Worm (Caenorhabditis elegans) whole organism, early embryonic: ENCODE data around the gene fbxa-143.

ENCODE experiments used
- B0310.2 ChIP-seq: sonication (generic microtip); optimal IDR thresholded peaks from 2 replicates; lab custom pipeline; 2016; ENCODE audit warnings: mild to moderate bottlenecking, missing genetic modification characterization, missing compliant biosample characterization
- F13C5.2 ChIP-seq: sonication (generic microtip); optimal IDR thresholded peaks from 2 replicates; lab custom pipeline; 2017; ENCODE audit warnings: mild to moderate bottlenecking, missing genetic modification characterization, inconsistent platforms, missing compliant biosample characterization
- aly-1 ChIP-seq: sonication (generic microtip); optimal IDR thresholded peaks from 2 replicates; lab custom pipeline; 2016; ENCODE audit warnings: missing genetic modification characterization, missing compliant biosample characterization
- ama-1 ChIP-seq: fragments of 150-350 bp; optimal IDR thresholded peaks from 2 replicates; lab custom pipeline; 2014
- ceh-13 ChIP-seq: fragments of 200-800 bp; sonication (Bioruptor generic); optimal IDR thresholded peaks from 2 replicates; lab custom pipeline; 2018; ENCODE audit warnings: mild to moderate bottlenecking, missing genetic modification characterization, missing compliant biosample characterization
- ceh-36 ChIP-seq: sonication (generic microtip); optimal IDR thresholded peaks from 2 replicates; lab custom pipeline; 2016; ENCODE audit warnings: missing genetic modification characterization, inconsistent platforms, missing compliant biosample characterization
- ets-7 ChIP-seq: sonication (generic microtip); optimal IDR thresholded peaks from 2 replicates; lab custom pipeline; 2016; ENCODE audit warnings: missing genotype, missing genetic modification characterization, missing compliant biosample characterization
- flt-1 ChIP-seq: fragments of 200-800 bp; sonication (Bioruptor generic); IDR thresholded peaks from 2 replicates; pipeline ENCODE4 v1.3.6; 2022; ENCODE audit warnings: missing genetic modification characterization, missing compliant biosample characterization
- hmbx-1 ChIP-seq: sonication (generic microtip); optimal IDR thresholded peaks from 2 replicates; lab custom pipeline; 2016; ENCODE audit warnings: mild to moderate bottlenecking, missing genetic modification characterization, missing compliant biosample characterization
- pes-1 ChIP-seq: fragments of 200-800 bp; sonication (Bioruptor generic); IDR thresholded peaks from 2 replicates; pipeline ENCODE4 v1.3.6; 2022; ENCODE audit warnings: missing genetic modification reagents, missing genetic modification characterization, missing compliant biosample characterization
- scrt-1 ChIP-seq: fragments of 200-800 bp; sonication (Bioruptor generic); IDR thresholded peaks from 2 replicates; pipeline ENCODE4 v1.3.6; 2022; ENCODE audit warnings: missing genetic modification characterization, missing compliant biosample characterization
- tbx-11 ChIP-seq: fragments of 200-800 bp; sonication (Bioruptor generic); IDR thresholded peaks from 2 replicates; pipeline ENCODE4 v1.3.6; 2022; ENCODE audit warnings: missing genetic modification characterization, missing compliant biosample characterization
- tbx-37 ChIP-seq: fragments of 200-800 bp; sonication (Bioruptor generic); conservative IDR thresholded peaks from 2 replicates; pipeline ENCODE4 v1.3.6; 2022; ENCODE audit warnings: missing genetic modification reagents, missing genetic modification characterization, missing compliant biosample characterization
- tra-4 ChIP-seq: sonication (generic microtip); optimal IDR thresholded peaks from 2 replicates; lab custom pipeline; 2017; ENCODE audit warnings: missing genetic modification characterization, missing compliant biosample characterization

ce11 chrV:16090685-16091084 is 36.6 kb downstream of the fbxa-143 start, which contains the start of gene F22B8.3:
- TF ChIP-seq ama-1 (lab: Kevin White, UChicago) (no peak), flt-1 (GFP tag; lab: Robert Waterston, UW) (no peak), ceh-36 (no peak), ets-7 (tag; lab: Kevin White, UChicago) (no peak), tbx-11 (no peak), scrt-1 (GFP tag; lab: Robert Waterston, UW) (no peak), tbx-37 (GFP tag; lab: Robert Waterston, UW) (no peak), pes-1 (GFP tag; lab: Robert Waterston, UW) (no peak), F13C5.2 (tag; lab: Kevin White, UChicago) (no peak), B0310.2 (no peak), ceh-13 (GFP tag; lab: Kevin White, UChicago) (no peak), aly-1 (tag; lab: Kevin White, UChicago) (no peak), hmbx-1 (tag; lab: Kevin White, UChicago) (no peak), tra-4 (tag; lab: Kevin White, UChicago) (no peak)
